Fruit fly (Drosophila melanogaster) whole organism, prepupa: ENCODE measurements around the gene INPP5E.

Source experiments
- Blimp-1 ChIP-seq: fragments of 200-800 bp; sonication (Bioruptor generic); optimal IDR thresholded peaks from 3 replicates; lab custom pipeline; 2017; ENCODE audit warnings: missing biosample characterization, missing genetic modification characterization, mild to moderate bottlenecking, moderate library complexity, missing genetic modification reagents
- CG10631 ChIP-seq: fragments of 200-800 bp; sonication (Bioruptor generic); optimal IDR thresholded peaks from 2 replicates; lab custom pipeline; 2016; ENCODE audit warnings: missing biosample characterization, missing genetic modification characterization
- CG10669 ChIP-seq: fragments of 200-800 bp; sonication (Bioruptor generic); optimal IDR thresholded peaks from 3 replicates; lab custom pipeline; 2018; ENCODE audit warnings: missing biosample characterization, mild to moderate bottlenecking, missing genetic modification characterization, moderate library complexity
- CG11294 ChIP-seq: fragments of 200-800 bp; sonication (Bioruptor generic); IDR thresholded peaks from 2 replicates; pipeline ENCODE4 v1.3.6; 2022; ENCODE audit warnings: missing biosample characterization, missing genetic modification characterization
- CG11762 ChIP-seq: fragments of 200-800 bp; sonication (Bioruptor generic); optimal IDR thresholded peaks from 3 replicates; lab custom pipeline; 2016; ENCODE audit warnings: missing biosample characterization, missing genetic modification characterization; ENCODE audit not compliant: insufficient read depth
- CG15336 ChIP-seq: fragments of 200-800 bp; sonication (Bioruptor generic); IDR thresholded peaks from 2 replicates; pipeline ENCODE4 v1.3.6; 2022; ENCODE audit warnings: missing biosample characterization, missing genetic modification characterization
- CG16779 ChIP-seq: fragments of 200-800 bp; sonication (Bioruptor generic); optimal IDR thresholded peaks from 3 replicates; lab custom pipeline; 2017; ENCODE audit warnings: missing biosample characterization, mild to moderate bottlenecking, missing genetic modification characterization
- CG3032 ChIP-seq: fragments of 200-800 bp; optimal IDR thresholded peaks from 2 replicates; lab custom pipeline; 2019; ENCODE audit warnings: missing biosample characterization, mild to moderate bottlenecking, missing genetic modification characterization, moderate library complexity
- CG31627 ChIP-seq: fragments of 200-800 bp; sonication (Bioruptor generic); optimal IDR thresholded peaks from 3 replicates; lab custom pipeline; 2016; ENCODE audit warnings: missing biosample characterization, missing genetic modification characterization
- CG32006 ChIP-seq: fragments of 200-800 bp; sonication (Bioruptor generic); optimal IDR thresholded peaks from 3 replicates; lab custom pipeline; 2017; ENCODE audit warnings: missing biosample characterization, mild to moderate bottlenecking, missing genetic modification characterization
- CG34406 ChIP-seq: fragments of 200-800 bp; sonication (Bioruptor generic); optimal IDR thresholded peaks from 3 replicates; lab custom pipeline; 2016; ENCODE audit warnings: missing biosample characterization, missing genetic modification characterization
- CG3919 ChIP-seq: fragments of 200-800 bp; sonication (Bioruptor generic); optimal IDR thresholded peaks from 3 replicates; lab custom pipeline; 2016; ENCODE audit warnings: missing biosample characterization, missing genetic modification characterization
- CG4318 ChIP-seq: fragments of 200-800 bp; sonication (Bioruptor generic); optimal IDR thresholded peaks from 3 replicates; lab custom pipeline; 2017; ENCODE audit warnings: missing biosample characterization, mild to moderate bottlenecking, missing genetic modification characterization
- CG6163 ChIP-seq: fragments of 200-800 bp; sonication (Bioruptor generic); IDR thresholded peaks from 3 replicates; pipeline ENCODE4 v1.3.6; 2022; ENCODE audit warnings: missing biosample characterization, missing genetic modification characterization
- CG6276 ChIP-seq: fragments of 200-800 bp; sonication (Bioruptor generic); optimal IDR thresholded peaks from 2 replicates; lab custom pipeline; 2017; ENCODE audit warnings: missing biosample characterization, mild to moderate bottlenecking, missing genetic modification characterization
- CG6792 ChIP-seq: fragments of 200-800 bp; sonication (Bioruptor generic); optimal IDR thresholded peaks from 3 replicates; lab custom pipeline; 2016; ENCODE audit warnings: missing biosample characterization, missing genetic modification characterization
- CG6808 ChIP-seq: fragments of 200-800 bp; sonication (Bioruptor generic); optimal IDR thresholded peaks from 3 replicates; lab custom pipeline; 2017; ENCODE audit warnings: missing biosample characterization, missing genetic modification characterization, mild to moderate bottlenecking, moderate library complexity, missing genetic modification reagents
- CG6854 ChIP-seq: fragments of 200-800 bp; sonication (Bioruptor generic); optimal IDR thresholded peaks from 2 replicates; lab custom pipeline; 2017; ENCODE audit warnings: missing biosample characterization, mild to moderate bottlenecking, missing genetic modification characterization
- CG7368 ChIP-seq: fragments of 200-800 bp; sonication (Bioruptor generic); optimal IDR thresholded peaks from 3 replicates; lab custom pipeline; 2016; ENCODE audit warnings: missing biosample characterization, missing genetic modification characterization
- CG8119 ChIP-seq: fragments of 200-800 bp; sonication (Bioruptor generic); IDR thresholded peaks from 3 replicates; pipeline ENCODE4 v1.3.6; 2022; ENCODE audit warnings: missing biosample characterization, missing genetic modification characterization
- CG8319 ChIP-seq: fragments of 200-800 bp; sonication (Bioruptor generic); optimal IDR thresholded peaks from 3 replicates; lab custom pipeline; 2016; ENCODE audit warnings: missing biosample characterization, missing genetic modification characterization
- CG8632 ChIP-seq: fragments of 200-800 bp; sonication (Bioruptor generic); optimal IDR thresholded peaks from 3 replicates; lab custom pipeline; 2016; ENCODE audit warnings: missing biosample characterization, missing genetic modification characterization
- CG9139 ChIP-seq: fragments of 200-800 bp; sonication (Bioruptor generic); optimal IDR thresholded peaks from 3 replicates; lab custom pipeline; 2017; ENCODE audit warnings: missing biosample characterization, mild to moderate bottlenecking, missing genetic modification characterization
- Eip75B ChIP-seq: fragments of 200-800 bp; sonication (Bioruptor generic); optimal IDR thresholded peaks from 3 replicates; lab custom pipeline; 2016; ENCODE audit warnings: missing biosample characterization, missing genetic modification characterization
- Eip78C ChIP-seq: fragments of 200-800 bp; sonication (Bioruptor generic); peaks from one replicate; lab custom pipeline; 2016; ENCODE audit warnings: missing biosample characterization, missing genetic modification characterization
- Eip93F ChIP-seq: fragments of 200-800 bp; sonication (Bioruptor generic); optimal IDR thresholded peaks from 2 replicates; lab custom pipeline; 2016; ENCODE audit warnings: missing biosample characterization, mild to moderate bottlenecking, missing genetic modification characterization
- Ets21C ChIP-seq: fragments of 200-800 bp; sonication (Bioruptor generic); optimal IDR thresholded peaks from 3 replicates; lab custom pipeline; 2016; ENCODE audit warnings: missing biosample characterization, missing genetic modification characterization
- Ets96B ChIP-seq: fragments of 200-800 bp; optimal IDR thresholded peaks from 2 replicates; lab custom pipeline; 2019; ENCODE audit warnings: missing biosample characterization, mild to moderate bottlenecking, missing genetic modification characterization, moderate library complexity
- Gug ChIP-seq: fragments of 200-800 bp; sonication (Bioruptor generic); IDR thresholded peaks from 2 replicates; pipeline ENCODE4 v1.3.6; 2022; ENCODE audit warnings: missing biosample characterization, missing genetic modification characterization
- Hr38 ChIP-seq: sonication (Bioruptor generic); optimal IDR thresholded peaks from 2 replicates; lab custom pipeline; 2016; ENCODE audit warnings: missing biosample characterization, missing genetic modification characterization
- Hr39 ChIP-seq: fragments of 200-800 bp; sonication (Bioruptor generic); optimal IDR thresholded peaks from 2 replicates; lab custom pipeline; 2016; ENCODE audit warnings: missing biosample characterization, missing genetic modification characterization
- Hr4 ChIP-seq: fragments of 200-800 bp; sonication (Bioruptor generic); optimal IDR thresholded peaks from 3 replicates; lab custom pipeline; 2016; ENCODE audit warnings: missing biosample characterization, missing genetic modification characterization
- Lpt ChIP-seq: fragments of 200-800 bp; sonication (Bioruptor generic); optimal IDR thresholded peaks from 3 replicates; lab custom pipeline; 2016; ENCODE audit warnings: missing biosample characterization, missing genetic modification characterization
- OdsH ChIP-seq: fragments of 200-800 bp; sonication (Bioruptor generic); optimal IDR thresholded peaks from 3 replicates; lab custom pipeline; 2016; ENCODE audit warnings: missing biosample characterization, missing genetic modification characterization
- Smox ChIP-seq: fragments of 200-800 bp; sonication (Bioruptor generic); optimal IDR thresholded peaks from 3 replicates; lab custom pipeline; 2016; ENCODE audit warnings: missing biosample characterization, missing genetic modification characterization
- Sox102F ChIP-seq: fragments of 200-800 bp; sonication (Bioruptor generic); optimal IDR thresholded peaks from 2 replicates; lab custom pipeline; 2016; ENCODE audit warnings: missing biosample characterization, mild to moderate bottlenecking, missing genetic modification characterization
- Sox14 ChIP-seq: fragments of 200-800 bp; sonication (Bioruptor generic); optimal IDR thresholded peaks from 3 replicates; lab custom pipeline; 2016; ENCODE audit warnings: missing biosample characterization, missing genetic modification characterization
- achi ChIP-seq: fragments of 200-800 bp; sonication (Bioruptor generic); optimal IDR thresholded peaks from 3 replicates; lab custom pipeline; 2016; ENCODE audit warnings: missing biosample characterization, missing genetic modification characterization
- acj6 ChIP-seq: fragments of 200-800 bp; sonication (Bioruptor generic); optimal IDR thresholded peaks from 3 replicates; lab custom pipeline; 2016; ENCODE audit warnings: missing biosample characterization, missing genetic modification characterization
- cyc ChIP-seq: fragments of 200-800 bp; sonication (Bioruptor generic); optimal IDR thresholded peaks from 3 replicates; lab custom pipeline; 2016; ENCODE audit warnings: missing biosample characterization, missing genetic modification characterization
- dac ChIP-seq: fragments of 200-800 bp; sonication (Bioruptor generic); optimal IDR thresholded peaks from 2 replicates; lab custom pipeline; 2017; ENCODE audit warnings: missing biosample characterization, mild to moderate bottlenecking, missing genetic modification characterization
- esn ChIP-seq: fragments of 200-800 bp; sonication (Bioruptor generic); optimal IDR thresholded peaks from 2 replicates; lab custom pipeline; 2016; ENCODE audit warnings: missing biosample characterization, mild to moderate bottlenecking, missing genetic modification characterization, moderate library complexity
- fd59A ChIP-seq: fragments of 200-800 bp; sonication (Bioruptor generic); optimal IDR thresholded peaks from 2 replicates; lab custom pipeline; 2017; ENCODE audit warnings: missing biosample characterization, mild to moderate bottlenecking, missing genetic modification characterization, missing genetic modification reagents
- fd85E ChIP-seq: fragments of 200-800 bp; sonication (Bioruptor generic); optimal IDR thresholded peaks from 3 replicates; lab custom pipeline; 2016; ENCODE audit warnings: missing biosample characterization, missing genetic modification characterization
- lz ChIP-seq: fragments of 200-800 bp; sonication (Bioruptor generic); optimal IDR thresholded peaks from 3 replicates; lab custom pipeline; 2016; ENCODE audit warnings: missing biosample characterization, missing genetic modification characterization
- pdm3 ChIP-seq: fragments of 200-800 bp; sonication (Bioruptor generic); optimal IDR thresholded peaks from 3 replicates; lab custom pipeline; 2016; ENCODE audit warnings: missing biosample characterization, missing genetic modification characterization
- salr ChIP-seq, 2 experiments: fragments of 200-800 bp; sonication (Bioruptor generic); optimal IDR thresholded peaks; 3 replicates each; lab custom pipeline; 2016 to 2018; ENCODE audit warnings: missing biosample characterization in 2 of 2, missing genetic modification characterization in 2 of 2, mild to moderate bottlenecking in 1 of 2
- spab ChIP-seq: fragments of 200-800 bp; sonication (Bioruptor generic); optimal IDR thresholded peaks from 2 replicates; lab custom pipeline; 2017; ENCODE audit warnings: missing biosample characterization, mild to moderate bottlenecking, missing genetic modification characterization, missing genetic modification reagents
- ss ChIP-seq, 2 experiments: fragments of 200-800 bp; sonication (Bioruptor generic); optimal IDR thresholded peaks; 2 replicates in 1 of 2; 3 replicates in 1 of 2; lab custom pipeline; 2017 to 2018; ENCODE audit warnings: mild to moderate bottlenecking in 2 of 2, missing biosample characterization in 2 of 2, missing genetic modification characterization in 2 of 2, moderate library complexity in 1 of 2
- svp ChIP-seq: fragments of 200-800 bp; sonication (Bioruptor generic); peaks from one replicate; lab custom pipeline; 2016; ENCODE audit warnings: missing biosample characterization, missing genetic modification characterization
- vri ChIP-seq: fragments of 200-800 bp; sonication (Bioruptor generic); optimal IDR thresholded peaks from 3 replicates; lab custom pipeline; 2016; ENCODE audit warnings: missing biosample characterization, mild to moderate bottlenecking, missing genetic modification characterization

Gene INPP5E

dm6 chr3L:12265526-12266342, 11.7 kb upstream of the INPP5E start:
- TF ChIP-seq CG31627 (no peak), pdm3 (GFP tag; lab: Kevin White, UChicago) (no peak), Gug (GFP tag; lab: Robert Waterston, UW) (peak; percentile 43; the same call in 1 of the 2 replicates), Lpt (peak; percentile 64), Eip93F (GFP tag; lab: Kevin White, UChicago) (peak; percentile 40), spab (peak; percentile 72), Hr38 (GFP tag; lab: Kevin White, UChicago) (no peak), CG10669 (GFP tag; lab: Kevin White, UChicago) (peak; percentile 43), svp (GFP tag; lab: Kevin White, UChicago) (peak; percentile 50), Sox14 (GFP tag; lab: Kevin White, UChicago) (peak; percentile 18), CG6163 (GFP tag; lab: Robert Waterston, UW) (peak; percentile 81), CG4318 (no peak), CG6808 (peak; percentile 83), CG6854 (GFP tag; lab: Kevin White, UChicago) (peak; percentile 70), esn (peak; percentile 8), CG8632 (GFP tag; lab: Kevin White, UChicago) (peak; percentile 11), Smox (GFP tag; lab: Kevin White, UChicago) (no peak), CG16779 (tag; lab: Kevin White, UChicago) (peak; percentile 80), Ets96B (tag; lab: Kevin White, UChicago) (peak; percentile 59), cyc (GFP tag; lab: Kevin White, UChicago) (no peak), CG32006 (GFP tag; lab: Kevin White, UChicago) (peak; percentile 41), lz (GFP tag; lab: Kevin White, UChicago) (no peak), CG7368 (GFP tag; lab: Kevin White, UChicago) (no peak), ss (GFP tag; optimal IDR thresholded peaks at IDR 0.05; lab: Kevin White, UChicago) (peak; percentile 84 to 90), acj6 (GFP tag; lab: Kevin White, UChicago) (no peak), CG10631 (peak; percentile 3), CG9139 (peak; percentile 83), CG8319 (GFP tag; lab: Kevin White, UChicago) (no peak), Sox102F (GFP tag; lab: Kevin White, UChicago) (peak; percentile 28), vri (GFP tag; lab: Kevin White, UChicago) (no peak), Eip75B (GFP tag; lab: Kevin White, UChicago) (no peak), OdsH (GFP tag; lab: Kevin White, UChicago) (peak; percentile 4), CG34406 (peak; percentile 11), CG3032 (peak; percentile 51), CG6276 (GFP tag; lab: Kevin White, UChicago) (peak; percentile 93), CG11762 (GFP tag; lab: Kevin White, UChicago) (peak; percentile 9), Blimp-1 (peak; percentile 16), fd59A (GFP tag; lab: Kevin White, UChicago) (peak; percentile 23), dac (GFP tag; lab: Kevin White, UChicago) (no peak), achi (GFP tag; lab: Kevin White, UChicago) (peak; percentile 49), Hr39 (GFP tag; lab: Kevin White, UChicago) (no peak), CG15336 (peak; percentile 87), CG8119 (GFP tag; lab: Robert Waterston, UW) (peak; percentile 87), salr (GFP tag; optimal IDR thresholded peaks at IDR 0.05; lab: Kevin White, UChicago) (peak in 1 of 2 experiments; percentile 69), CG11294 (peak; percentile 24; the same call in 1 of the 2 replicates), CG3919 (GFP tag; lab: Kevin White, UChicago) (peak; percentile 31), Eip78C (GFP tag; lab: Kevin White, UChicago) (peak; percentile 65), fd85E (GFP tag; lab: Kevin White, UChicago) (no peak), CG6792 (GFP tag; lab: Kevin White, UChicago) (no peak), Ets21C (GFP tag; lab: Kevin White, UChicago) (no peak), Hr4 (GFP tag; lab: Kevin White, UChicago) (no peak)
